Fruit fly (Drosophila melanogaster) whole organism, embryonic: ENCODE measurements around the gene trr.

Source experiments
- Ada2b ChIP-seq: fragments of 200-800 bp; sonication (Bioruptor generic); IDR thresholded peaks from 2 replicates; pipeline ENCODE4 v1.3.6; 2022; ENCODE audit warnings: missing biosample characterization, missing genetic modification characterization
- Aef1 ChIP-seq: fragments of 200-800 bp; sonication (Bioruptor generic); IDR thresholded peaks from 3 replicates; pipeline ENCODE4 v1.3.6; 2022; ENCODE audit warnings: missing biosample characterization, missing genetic modification characterization
- Asciz ChIP-seq: fragments of 200-800 bp; sonication (Bioruptor generic); optimal IDR thresholded peaks from 2 replicates; lab custom pipeline; 2017; ENCODE audit warnings: missing biosample characterization, mild to moderate bottlenecking, missing genetic modification characterization, missing genetic modification reagents
- B-H1 ChIP-seq: fragments of 200-800 bp; sonication (Bioruptor generic); IDR thresholded peaks from 3 replicates; pipeline ENCODE4 v1.3.6; 2022; ENCODE audit warnings: missing biosample characterization, missing genetic modification characterization
- Bdp1 ChIP-seq: fragments of 200-800 bp; sonication (Bioruptor generic); optimal IDR thresholded peaks from 3 replicates; lab custom pipeline; 2016; ENCODE audit warnings: missing biosample characterization, missing genetic modification characterization
- CG10147 ChIP-seq: fragments of 200-800 bp; sonication (Bioruptor generic); optimal IDR thresholded peaks from 2 replicates; lab custom pipeline; 2019; ENCODE audit warnings: missing biosample characterization, mild to moderate bottlenecking, missing genetic modification characterization, moderate library complexity
- CG10543 ChIP-seq: fragments of 200-800 bp; sonication (Bioruptor generic); optimal IDR thresholded peaks from 3 replicates; lab custom pipeline; 2017; ENCODE audit warnings: missing biosample characterization, mild to moderate bottlenecking, missing genetic modification characterization, moderate library complexity
- CG11504 ChIP-seq: fragments of 200-800 bp; sonication (Bioruptor generic); optimal IDR thresholded peaks from 3 replicates; lab custom pipeline; 2019; ENCODE audit warnings: missing biosample characterization, mild to moderate bottlenecking, missing genetic modification characterization, moderate library complexity
- CG12219 ChIP-seq: fragments of 200-800 bp; sonication (Bioruptor generic); optimal IDR thresholded peaks from 3 replicates; lab custom pipeline; 2018; ENCODE audit warnings: missing biosample characterization, mild to moderate bottlenecking, missing genetic modification characterization
- CG13296 ChIP-seq: fragments of 200-800 bp; sonication (Bioruptor generic); optimal IDR thresholded peaks from 3 replicates; lab custom pipeline; 2018; ENCODE audit warnings: missing biosample characterization, mild to moderate bottlenecking, missing genetic modification characterization
- CG14860 ChIP-seq: fragments of 200-800 bp; sonication (Bioruptor generic); IDR thresholded peaks from 3 replicates; pipeline ENCODE4 v1.3.6; 2022; ENCODE audit warnings: missing biosample characterization, missing genetic modification characterization; ENCODE audit not compliant: partially characterized antibody
- CG14965 ChIP-seq: fragments of 200-800 bp; sonication (Bioruptor generic); optimal IDR thresholded peaks from 2 replicates; lab custom pipeline; 2016; ENCODE audit warnings: missing biosample characterization, missing genetic modification characterization, borderline replicate concordance
- CG17361 ChIP-seq: fragments of 200-800 bp; sonication (Bioruptor generic); IDR thresholded peaks from 3 replicates; pipeline ENCODE4 v1.3.6; 2022; ENCODE audit warnings: missing biosample characterization, missing genetic modification characterization
- CG18599 ChIP-seq: fragments of 200-800 bp; sonication (Bioruptor generic); optimal IDR thresholded peaks from 3 replicates; lab custom pipeline; 2017; ENCODE audit warnings: missing biosample characterization, missing genetic modification characterization, mild to moderate bottlenecking, moderate library complexity, missing genetic modification reagents
- CG18764 ChIP-seq: fragments of 200-800 bp; sonication (Bioruptor generic); optimal IDR thresholded peaks from 3 replicates; lab custom pipeline; 2016; ENCODE audit warnings: missing biosample characterization, missing genetic modification characterization
- CG30403 ChIP-seq: fragments of 200-800 bp; sonication (Bioruptor generic); optimal IDR thresholded peaks from 3 replicates; lab custom pipeline; 2016; ENCODE audit warnings: missing biosample characterization, missing genetic modification characterization
- CG31388 ChIP-seq: fragments of 200-800 bp; sonication (Bioruptor generic); optimal IDR thresholded peaks from 2 replicates; lab custom pipeline; 2016; ENCODE audit warnings: missing biosample characterization, missing genetic modification characterization
- CG33213 ChIP-seq: fragments of 200-800 bp; sonication (Bioruptor generic); optimal IDR thresholded peaks from 3 replicates; lab custom pipeline; 2016; ENCODE audit warnings: missing biosample characterization, missing genetic modification characterization
- CG3407 ChIP-seq: fragments of 200-800 bp; sonication (Bioruptor generic); optimal IDR thresholded peaks from 2 replicates; lab custom pipeline; 2018; ENCODE audit warnings: missing biosample characterization, mild to moderate bottlenecking, missing genetic modification characterization
- CG34422 ChIP-seq: fragments of 200-800 bp; sonication (Bioruptor generic); IDR thresholded peaks from 3 replicates; pipeline ENCODE4 v1.3.6; 2022; ENCODE audit warnings: missing biosample characterization, missing genetic modification characterization
- CG6813 ChIP-seq: fragments of 200-800 bp; sonication (Bioruptor generic); optimal IDR thresholded peaks from 2 replicates; lab custom pipeline; 2017; ENCODE audit warnings: missing biosample characterization, missing genetic modification characterization, mild to moderate bottlenecking, moderate library complexity, missing genetic modification reagents
- CG7928 ChIP-seq: fragments of 200-800 bp; sonication (Bioruptor generic); optimal IDR thresholded peaks from 2 replicates; lab custom pipeline; 2017; ENCODE audit warnings: missing biosample characterization, mild to moderate bottlenecking, missing genetic modification characterization
- CG7963 ChIP-seq: fragments of 200-800 bp; sonication (Bioruptor generic); IDR thresholded peaks from 3 replicates; pipeline ENCODE4 v1.3.6; 2022; ENCODE audit warnings: missing biosample characterization, missing genetic modification characterization; ENCODE audit not compliant: partially characterized antibody
- CG7987 ChIP-seq: fragments of 200-800 bp; sonication (Bioruptor generic); optimal IDR thresholded peaks from 2 replicates; lab custom pipeline; 2018; ENCODE audit warnings: missing biosample characterization, mild to moderate bottlenecking, missing genetic modification characterization, moderate library complexity
- CG8765 ChIP-seq: fragments of 200-800 bp; sonication (Bioruptor generic); IDR thresholded peaks from 2 replicates; pipeline ENCODE4 v1.3.6; 2022; ENCODE audit warnings: missing biosample characterization, missing genetic modification characterization
- E2f2 ChIP-seq: fragments of 200-800 bp; sonication (Bioruptor generic); IDR thresholded peaks from 2 replicates; pipeline ENCODE4 v1.3.6; 2022; ENCODE audit warnings: missing biosample characterization, missing genetic modification characterization
- Eip74EF ChIP-seq, 2 experiments: fragments of 200-800 bp in 1 of 2; fragments of >200 bp in 1 of 2; sonication (Bioruptor generic) in 1 of 2; optimal IDR thresholded peaks; 2 replicates each; lab custom pipeline; 2017 to 2019; ENCODE audit warnings: missing biosample characterization in 2 of 2, missing genetic modification characterization in 2 of 2, mild to moderate bottlenecking in 1 of 2, moderate library complexity in 1 of 2
- Gsc ChIP-seq: fragments of 200-800 bp; sonication (Bioruptor generic); IDR thresholded peaks from 2 replicates; pipeline ENCODE4 v1.3.6; 2022; ENCODE audit warnings: missing biosample characterization, missing genetic modification characterization
- HLH4C ChIP-seq: fragments of 200-800 bp; sonication (Bioruptor generic); IDR thresholded peaks from 3 replicates; pipeline ENCODE4 v1.3.6; 2022; ENCODE audit warnings: missing biosample characterization, missing genetic modification characterization; ENCODE audit not compliant: partially characterized antibody
- Mad ChIP-seq: fragments of 200-800 bp; sonication (Bioruptor generic); optimal IDR thresholded peaks from 2 replicates; lab custom pipeline; 2016; ENCODE audit warnings: missing biosample characterization, missing genetic modification characterization
- Stat92E ChIP-seq, 3 experiments: fragments of >200 bp in 2 of 3; fragments of 200-800 bp in 1 of 3; sonication (Bioruptor generic) in 1 of 3; optimal IDR thresholded peaks; 2 replicates each; lab custom pipeline; 2017 to 2019; ENCODE audit warnings: missing biosample characterization in 3 of 3, missing genetic modification characterization in 3 of 3, mild to moderate bottlenecking in 1 of 3, moderate library complexity in 1 of 3
- TFAM ChIP-seq: fragments of 200-800 bp; sonication (Bioruptor generic); optimal IDR thresholded peaks from 2 replicates; lab custom pipeline; 2017; ENCODE audit warnings: missing biosample characterization, missing genetic modification characterization, inconsistent platforms
- ase ChIP-seq: fragments of 200-800 bp; sonication (Bioruptor generic); IDR thresholded peaks from 3 replicates; pipeline ENCODE4 v1.3.6; 2022; ENCODE audit warnings: missing biosample characterization, missing genetic modification characterization
- ash1 ChIP-seq: fragments of 200-800 bp; sonication (Bioruptor generic); optimal IDR thresholded peaks from 2 replicates; lab custom pipeline; 2018; ENCODE audit warnings: missing biosample characterization, mild to moderate bottlenecking, missing genetic modification characterization
- dm ChIP-seq: fragments of 200-800 bp; sonication (Bioruptor generic); optimal IDR thresholded peaks from 3 replicates; lab custom pipeline; 2016; ENCODE audit warnings: missing biosample characterization, missing genetic modification characterization
- emc ChIP-seq: fragments of 200-800 bp; sonication (Bioruptor generic); optimal IDR thresholded peaks from 2 replicates; lab custom pipeline; 2016; ENCODE audit warnings: missing biosample characterization, missing genetic modification characterization
- gcm2 ChIP-seq: fragments of 200-800 bp; sonication (Bioruptor generic); optimal IDR thresholded peaks from 2 replicates; lab custom pipeline; 2016; ENCODE audit warnings: missing biosample characterization, missing genetic modification characterization
- jing ChIP-seq: fragments of 200-800 bp; sonication (Bioruptor generic); optimal IDR thresholded peaks from 2 replicates; lab custom pipeline; 2018; ENCODE audit warnings: missing biosample characterization, mild to moderate bottlenecking, missing genetic modification characterization
- lilli ChIP-seq: fragments of 200-800 bp; sonication (Bioruptor generic); optimal IDR thresholded peaks from 3 replicates; lab custom pipeline; 2016; ENCODE audit warnings: missing biosample characterization, missing genetic modification characterization
- nau ChIP-seq: fragments of 200-800 bp; sonication (Bioruptor generic); optimal IDR thresholded peaks from 3 replicates; lab custom pipeline; 2017; ENCODE audit warnings: missing biosample characterization, mild to moderate bottlenecking, missing genetic modification characterization, missing genetic modification reagents
- odd ChIP-seq: fragments of 200-800 bp; sonication (Bioruptor generic); optimal IDR thresholded peaks from 2 replicates; lab custom pipeline; 2017; ENCODE audit warnings: missing biosample characterization, mild to moderate bottlenecking, missing genetic modification characterization
- run ChIP-seq: fragments of 200-800 bp; sonication (Bioruptor generic); optimal IDR thresholded peaks from 3 replicates; lab custom pipeline; 2018; ENCODE audit warnings: missing biosample characterization, mild to moderate bottlenecking, missing genetic modification characterization
- seq ChIP-seq: fragments of 200-800 bp; sonication (Bioruptor generic); IDR thresholded peaks from 2 replicates; pipeline ENCODE4 v1.3.6; 2022; ENCODE audit warnings: missing biosample characterization, missing genetic modification characterization
- stc ChIP-seq: fragments of 200-800 bp; sonication (Bioruptor generic); IDR thresholded peaks from 2 replicates; pipeline ENCODE4 v1.3.6; 2022; ENCODE audit warnings: missing biosample characterization, missing genetic modification characterization
- stwl ChIP-seq: fragments of 200-800 bp; sonication (Bioruptor generic); optimal IDR thresholded peaks from 3 replicates; lab custom pipeline; 2018; ENCODE audit warnings: missing biosample characterization, mild to moderate bottlenecking, missing genetic modification characterization, moderate library complexity
- tgo ChIP-seq: fragments of 200-800 bp; sonication (Bioruptor generic); IDR thresholded peaks from 3 replicates; pipeline ENCODE4 v1.3.6; 2022; ENCODE audit warnings: missing biosample characterization, missing genetic modification characterization
- tio ChIP-seq: fragments of 200-800 bp; sonication (Bioruptor generic); optimal IDR thresholded peaks from 2 replicates; lab custom pipeline; 2017; ENCODE audit warnings: missing biosample characterization, missing genetic modification characterization, inconsistent platforms
- unpg ChIP-seq: fragments of 200-800 bp; sonication (Bioruptor generic); optimal IDR thresholded peaks from 3 replicates; lab custom pipeline; 2018; ENCODE audit warnings: missing biosample characterization, mild to moderate bottlenecking, missing genetic modification characterization, moderate library complexity
- vnd ChIP-seq: fragments of 200-800 bp; sonication (Bioruptor generic); IDR thresholded peaks from 3 replicates; pipeline ENCODE4 v1.3.6; 2022; ENCODE audit warnings: missing biosample characterization, missing genetic modification characterization; ENCODE audit not compliant: partially characterized antibody

trr gene

dm6 chrX:1861620-1862184, 28.0 kb downstream of the trr start, which contains the start of gene deltaCOP (continued):
- TF ChIP-seq tgo (GFP tag; lab: Robert Waterston, UW): peak; percentile 82
- TF ChIP-seq seq (GFP tag; lab: Robert Waterston, UW): peak; percentile 82
- TF ChIP-seq CG11504 (tag; lab: Kevin White, UChicago): no peak
- peak; percentile 82 for TF ChIP-seq CG18764 (GFP tag; lab: Kevin White, UChicago)
- TF ChIP-seq CG7963 (GFP tag; lab: Robert Waterston, UW): no peak
- TF ChIP-seq TFAM (GFP tag; lab: Kevin White, UChicago): no peak
- TF ChIP-seq B-H1: peak; percentile 63; the same call in 2 of the 3 replicates
- peak; percentile 93 for TF ChIP-seq CG30403 (GFP tag; lab: Kevin White, UChicago)
- no peak for TF ChIP-seq nau (GFP tag; lab: Kevin White, UChicago)
- peak; percentile 80 for TF ChIP-seq Mad
- peak; percentile 63; the same call in 1 of the 2 replicates for TF ChIP-seq stc (GFP tag; lab: Robert Waterston, UW)
- TF ChIP-seq CG17361 (GFP tag; lab: Robert Waterston, UW): peak; percentile 79
- TF ChIP-seq odd (GFP tag; lab: Kevin White, UChicago): no peak
- peak; percentile 56 for TF ChIP-seq CG7928 (GFP tag; lab: Kevin White, UChicago)
- peak; percentile 74; the same call in 2 of the 3 replicates for TF ChIP-seq ase (GFP tag; lab: Robert Waterston, UW)
- TF ChIP-seq CG31388 (GFP tag; lab: Kevin White, UChicago): peak; percentile 77
- peak; percentile 45; the same call in 1 of the 2 replicates for TF ChIP-seq Gsc (GFP tag; lab: Robert Waterston, UW)
- peak; percentile 51 for TF ChIP-seq CG6813 (GFP tag; lab: Kevin White, UChicago)
- TF ChIP-seq ash1 (GFP tag; lab: Kevin White, UChicago): no peak
- TF ChIP-seq CG3407 (GFP tag; lab: Kevin White, UChicago): peak; percentile 62
- no peak for TF ChIP-seq CG10147 (GFP tag; lab: Kevin White, UChicago)
- TF ChIP-seq stwl (tag; lab: Kevin White, UChicago): peak; percentile 68
- peak; percentile 90 for TF ChIP-seq CG33213 (GFP tag; lab: Kevin White, UChicago)
- no peak for TF ChIP-seq Eip74EF (GFP tag; optimal IDR thresholded peaks at IDR 0.05; lab: Kevin White, UChicago)
- TF ChIP-seq CG8765 (GFP tag; lab: Robert Waterston, UW): peak; percentile 62; the same call in 1 of the 2 replicates
- TF ChIP-seq unpg (GFP tag; lab: Kevin White, UChicago): peak; percentile 79
- TF ChIP-seq Bdp1: peak; percentile 83
- peak; percentile 85; the same call in 2 of the 3 replicates for TF ChIP-seq CG34422 (GFP tag; lab: Robert Waterston, UW)
- no peak for TF ChIP-seq Asciz (GFP tag; lab: Kevin White, UChicago)
- no peak for TF ChIP-seq Stat92E (GFP tag; optimal IDR thresholded peaks at IDR 0.05; lab: Kevin White, UChicago)
- TF ChIP-seq HLH4C (GFP tag; lab: Robert Waterston, UW): no peak
- TF ChIP-seq E2f2 (GFP tag; lab: Robert Waterston, UW): peak; percentile 68
- TF ChIP-seq emc: peak; percentile 69
- TF ChIP-seq CG18599: no peak
- peak; percentile 72 for TF ChIP-seq Ada2b (GFP tag; lab: Robert Waterston, UW)
- peak; percentile 23 for TF ChIP-seq CG7987 (GFP tag; lab: Kevin White, UChicago)
- TF ChIP-seq CG12219: no peak
- peak; percentile 30 for TF ChIP-seq run (tag; lab: Kevin White, UChicago)
- peak; percentile 93 for TF ChIP-seq lilli (GFP tag; lab: Kevin White, UChicago)
- TF ChIP-seq CG13296: peak; percentile 72
- no peak for TF ChIP-seq tio
- TF ChIP-seq CG14860 (GFP tag; lab: Robert Waterston, UW): no peak
- TF ChIP-seq CG10543 (GFP tag; lab: Kevin White, UChicago): peak; percentile 79
- TF ChIP-seq dm (GFP tag; lab: Kevin White, UChicago): peak; percentile 89
- TF ChIP-seq jing (GFP tag; lab: Kevin White, UChicago): no peak
- TF ChIP-seq vnd (GFP tag; lab: Robert Waterston, UW): no peak
- TF ChIP-seq CG14965 (GFP tag; lab: Kevin White, UChicago): peak; percentile 52
- TF ChIP-seq gcm2 (GFP tag; lab: Kevin White, UChicago): peak; percentile 42
- peak; percentile 84 for TF ChIP-seq Aef1
